Fruit fly (Drosophila melanogaster) whole organism, embryonic: Measurements from ENCODE around the gene Sec10.

Source experiments
- Adf1 ChIP-seq: fragments of 200-800 bp; sonication (Bioruptor generic); IDR thresholded peaks from 2 replicates; pipeline ENCODE4 v1.3.6; 2022; ENCODE audit warnings: missing biosample characterization, missing genetic modification characterization
- B-H1 ChIP-seq: fragments of 200-800 bp; sonication (Bioruptor generic); IDR thresholded peaks from 3 replicates; pipeline ENCODE4 v1.3.6; 2022; ENCODE audit warnings: missing biosample characterization, missing genetic modification characterization
- Bgb ChIP-seq: fragments of 200-800 bp; sonication (Bioruptor generic); IDR thresholded peaks from 2 replicates; pipeline ENCODE4 v1.3.6; 2022; ENCODE audit warnings: missing biosample characterization, missing genetic modification characterization; ENCODE audit not compliant: partially characterized antibody
- BtbVII ChIP-seq: fragments of 200-800 bp; sonication (Bioruptor generic); optimal IDR thresholded peaks from 3 replicates; lab custom pipeline; 2017; ENCODE audit warnings: missing biosample characterization, mild to moderate bottlenecking, missing genetic modification characterization
- CG10366 ChIP-seq: fragments of 200-800 bp; sonication (Bioruptor generic); IDR thresholded peaks from 2 replicates; pipeline ENCODE4 v1.3.6; 2022; ENCODE audit warnings: missing biosample characterization, missing genetic modification characterization
- CG12659 ChIP-seq: fragments of 200-800 bp; sonication (Bioruptor generic); optimal IDR thresholded peaks from 3 replicates; lab custom pipeline; 2017; ENCODE audit warnings: mild to moderate bottlenecking, missing biosample characterization, missing genetic modification reagents, missing genetic modification characterization
- CG12744 ChIP-seq: fragments of 200-800 bp; sonication (Bioruptor generic); optimal IDR thresholded peaks from 2 replicates; lab custom pipeline; 2016; ENCODE audit warnings: missing biosample characterization, missing genetic modification characterization
- CG12942 ChIP-seq: fragments of 200-800 bp; sonication (Bioruptor generic); optimal IDR thresholded peaks from 3 replicates; lab custom pipeline; 2016; ENCODE audit warnings: missing biosample characterization, missing genetic modification characterization
- CG15073 ChIP-seq: fragments of 200-800 bp; sonication (Bioruptor generic); optimal IDR thresholded peaks from 2 replicates; lab custom pipeline; 2016; ENCODE audit warnings: missing biosample characterization, missing genetic modification characterization
- CG1603 ChIP-seq: fragments of 200-800 bp; sonication (Bioruptor generic); optimal IDR thresholded peaks from 2 replicates; lab custom pipeline; 2019; ENCODE audit warnings: missing biosample characterization, mild to moderate bottlenecking, missing genetic modification characterization, moderate library complexity
- CG17359 ChIP-seq: fragments of 200-800 bp; sonication (Bioruptor generic); optimal IDR thresholded peaks from 3 replicates; lab custom pipeline; 2018; ENCODE audit warnings: missing biosample characterization, mild to moderate bottlenecking, missing genetic modification characterization, moderate library complexity
- CG2199 ChIP-seq: fragments of 200-800 bp; sonication (Bioruptor generic); IDR thresholded peaks from 3 replicates; pipeline ENCODE4 v1.3.6; 2022; ENCODE audit warnings: missing biosample characterization, missing genetic modification characterization
- CG2889 ChIP-seq: fragments of 200-800 bp; sonication (Bioruptor generic); IDR thresholded peaks from 3 replicates; pipeline ENCODE4 v1.3.6; 2022; ENCODE audit warnings: missing biosample characterization, missing genetic modification characterization
- CG31224 ChIP-seq: fragments of 200-800 bp; sonication (Bioruptor generic); IDR thresholded peaks from 2 replicates; pipeline ENCODE4 v1.3.6; 2022; ENCODE audit warnings: missing biosample characterization, missing genetic modification characterization
- CG4328 ChIP-seq: fragments of 200-800 bp; sonication (Bioruptor generic); optimal IDR thresholded peaks from 3 replicates; lab custom pipeline; 2017; ENCODE audit warnings: missing biosample characterization, missing genetic modification reagents, missing genetic modification characterization
- CG4707 ChIP-seq: fragments of 200-800 bp; sonication (Bioruptor generic); optimal IDR thresholded peaks from 2 replicates; lab custom pipeline; 2018; ENCODE audit warnings: missing biosample characterization, mild to moderate bottlenecking, missing genetic modification characterization, moderate library complexity
- CG6272 ChIP-seq: fragments of 200-800 bp; sonication (Bioruptor generic); IDR thresholded peaks from 2 replicates; pipeline ENCODE4 v1.3.6; 2022; ENCODE audit warnings: missing biosample characterization, missing genetic modification characterization
- CG7963 ChIP-seq: fragments of 200-800 bp; sonication (Bioruptor generic); IDR thresholded peaks from 3 replicates; pipeline ENCODE4 v1.3.6; 2022; ENCODE audit warnings: missing biosample characterization, missing genetic modification characterization; ENCODE audit not compliant: partially characterized antibody
- CG8388 ChIP-seq: fragments of 200-800 bp; sonication (Bioruptor generic); optimal IDR thresholded peaks from 2 replicates; lab custom pipeline; 2019; ENCODE audit warnings: missing biosample characterization, mild to moderate bottlenecking, missing genetic modification characterization, moderate library complexity
- CG9797 ChIP-seq: fragments of 200-800 bp; sonication (Bioruptor generic); optimal IDR thresholded peaks from 3 replicates; lab custom pipeline; 2018; ENCODE audit warnings: missing biosample characterization, mild to moderate bottlenecking, missing genetic modification characterization
- D ChIP-seq, 2 experiments: fragments of 200-800 bp in 1 of 2; fragments of >200 bp in 1 of 2; sonication (Bioruptor generic) in 1 of 2; optimal IDR thresholded peaks; 2 replicates in 1 of 2; 3 replicates in 1 of 2; lab custom pipeline; 2017; ENCODE audit warnings: mild to moderate bottlenecking in 1 of 2, missing biosample characterization in 1 of 2, missing genetic modification characterization in 1 of 2, missing genetic modification reagents in 1 of 2
- Eip74EF ChIP-seq, 2 experiments: fragments of 200-800 bp in 1 of 2; fragments of >200 bp in 1 of 2; sonication (Bioruptor generic) in 1 of 2; optimal IDR thresholded peaks; 2 replicates each; lab custom pipeline; 2017 to 2019; ENCODE audit warnings: missing biosample characterization in 2 of 2, missing genetic modification characterization in 2 of 2, mild to moderate bottlenecking in 1 of 2, moderate library complexity in 1 of 2
- HmgD ChIP-seq: fragments of 200-800 bp; sonication (Bioruptor generic); optimal IDR thresholded peaks from 3 replicates; lab custom pipeline; 2016; ENCODE audit warnings: missing biosample characterization, missing genetic modification characterization
- Hr3 ChIP-seq: fragments of 200-800 bp; sonication (Bioruptor generic); optimal IDR thresholded peaks from 3 replicates; lab custom pipeline; 2016; ENCODE audit warnings: missing biosample characterization, missing genetic modification characterization
- Hr78 ChIP-seq, 2 experiments: fragments of 200-800 bp in 1 of 2; fragments of >200 bp in 1 of 2; sonication (Bioruptor generic) in 1 of 2; optimal IDR thresholded peaks; 2 replicates each; lab custom pipeline; 2017 to 2019; ENCODE audit warnings: missing biosample characterization in 2 of 2, missing genetic modification characterization in 2 of 2, mild to moderate bottlenecking in 1 of 2, moderate library complexity in 1 of 2
- Jarid2 ChIP-seq: fragments of 200-800 bp; sonication (Bioruptor generic); optimal IDR thresholded peaks from 3 replicates; lab custom pipeline; 2017; ENCODE audit warnings: mild to moderate bottlenecking, missing biosample characterization, missing genetic modification reagents, missing genetic modification characterization
- Lpt ChIP-seq: fragments of >200 bp; optimal IDR thresholded peaks from 2 replicates; lab custom pipeline; 2018; ENCODE audit warnings: missing biosample characterization, missing genetic modification characterization
- MESR4 ChIP-seq: fragments of 200-800 bp; sonication (Bioruptor generic); optimal IDR thresholded peaks from 2 replicates; lab custom pipeline; 2018; ENCODE audit warnings: missing biosample characterization, mild to moderate bottlenecking, missing genetic modification characterization, moderate library complexity
- NFAT ChIP-seq: fragments of 200-800 bp; sonication (Bioruptor generic); IDR thresholded peaks from 2 replicates; pipeline ENCODE4 v1.3.6; 2022; ENCODE audit warnings: missing biosample characterization, missing genetic modification characterization
- Nf-YB ChIP-seq: fragments of 200-800 bp; sonication (Bioruptor generic); optimal IDR thresholded peaks from 3 replicates; lab custom pipeline; 2019; ENCODE audit warnings: missing biosample characterization, mild to moderate bottlenecking, missing genetic modification characterization, moderate library complexity
- YL-1 ChIP-seq: fragments of 200-800 bp; sonication (Bioruptor generic); optimal IDR thresholded peaks from 3 replicates; lab custom pipeline; 2017; ENCODE audit warnings: missing biosample characterization, mild to moderate bottlenecking, missing genetic modification characterization
- ap ChIP-seq: fragments of 200-800 bp; sonication (Bioruptor generic); IDR thresholded peaks from 2 replicates; pipeline ENCODE4 v1.3.6; 2022; ENCODE audit warnings: missing biosample characterization, missing genetic modification characterization
- ara ChIP-seq: fragments of 200-800 bp; sonication (Bioruptor generic); IDR thresholded peaks from 2 replicates; pipeline ENCODE4 v1.3.6; 2022; ENCODE audit warnings: missing biosample characterization, missing genetic modification characterization
- az2 ChIP-seq: fragments of 200-800 bp; sonication (Bioruptor generic); optimal IDR thresholded peaks from 3 replicates; lab custom pipeline; 2016; ENCODE audit warnings: missing biosample characterization, missing genetic modification characterization
- btn ChIP-seq: fragments of 200-800 bp; sonication (Bioruptor generic); optimal IDR thresholded peaks from 2 replicates; lab custom pipeline; 2016; ENCODE audit warnings: missing biosample characterization, missing genetic modification characterization
- dimm ChIP-seq: fragments of 200-800 bp; sonication (Bioruptor generic); IDR thresholded peaks from 2 replicates; pipeline ENCODE4 v1.3.6; 2022; ENCODE audit warnings: missing biosample characterization, missing genetic modification characterization
- ewg ChIP-seq: fragments of 200-800 bp; sonication (Bioruptor generic); optimal IDR thresholded peaks from 3 replicates; lab custom pipeline; 2017; ENCODE audit warnings: mild to moderate bottlenecking, missing biosample characterization, missing genetic modification reagents, missing genetic modification characterization
- fd102C ChIP-seq: fragments of 200-800 bp; sonication (Bioruptor generic); optimal IDR thresholded peaks from 2 replicates; lab custom pipeline; 2018; ENCODE audit warnings: missing biosample characterization, mild to moderate bottlenecking, missing genetic modification characterization, moderate library complexity
- fru ChIP-seq: fragments of >200 bp; optimal IDR thresholded peaks from 2 replicates; lab custom pipeline; 2017
- ftz-f1 ChIP-seq: fragments of 200-800 bp; sonication (Bioruptor generic); optimal IDR thresholded peaks from 2 replicates; lab custom pipeline; 2016; ENCODE audit warnings: missing biosample characterization, missing genetic modification characterization
- ken ChIP-seq: fragments of 200-800 bp; sonication (Bioruptor generic); IDR thresholded peaks from 3 replicates; pipeline ENCODE4 v1.3.6; 2022; ENCODE audit warnings: missing biosample characterization, missing genetic modification characterization
- mld ChIP-seq: fragments of 200-800 bp; sonication (Bioruptor generic); IDR thresholded peaks from 3 replicates; pipeline ENCODE4 v1.3.6; 2022; ENCODE audit warnings: missing biosample characterization, missing genetic modification characterization; ENCODE audit not compliant: partially characterized antibody
- pb ChIP-seq: fragments of 200-800 bp; sonication (Bioruptor generic); optimal IDR thresholded peaks from 3 replicates; lab custom pipeline; 2016; ENCODE audit warnings: missing biosample characterization, missing genetic modification characterization
- prd ChIP-seq, 3 experiments: fragments of >200 bp in 2 of 3; fragments of 200-800 bp in 1 of 3; sonication (Bioruptor generic) in 1 of 3; optimal IDR thresholded peaks in 2 of 3; IDR thresholded peaks in 1 of 3; 2 replicates in 2 of 3; 3 replicates in 1 of 3; pipeline versions ENCODE4 v1.3.6 to Lab custom; 2017 to 2022; ENCODE audit warnings: missing biosample characterization in 1 of 3, missing genetic modification characterization in 1 of 3
- pum ChIP-seq: fragments of 200-800 bp; sonication (Bioruptor generic); optimal IDR thresholded peaks from 2 replicates; lab custom pipeline; 2016; ENCODE audit warnings: missing biosample characterization, missing genetic modification characterization
- slbo ChIP-seq: fragments of 200-800 bp; sonication (Bioruptor generic); IDR thresholded peaks from 2 replicates; pipeline ENCODE4 v1.3.6; 2022; ENCODE audit warnings: missing biosample characterization, missing genetic modification characterization
- sob ChIP-seq: fragments of 200-800 bp; sonication (Bioruptor generic); IDR thresholded peaks from 2 replicates; pipeline ENCODE4 v1.3.6; 2022; ENCODE audit warnings: missing biosample characterization, missing genetic modification characterization
- unpg ChIP-seq: fragments of 200-800 bp; sonication (Bioruptor generic); optimal IDR thresholded peaks from 3 replicates; lab custom pipeline; 2018; ENCODE audit warnings: missing biosample characterization, mild to moderate bottlenecking, missing genetic modification characterization, moderate library complexity
- wek ChIP-seq: fragments of 200-800 bp; sonication (Bioruptor generic); optimal IDR thresholded peaks from 3 replicates; lab custom pipeline; 2018; ENCODE audit warnings: missing biosample characterization, mild to moderate bottlenecking, missing genetic modification characterization, moderate library complexity

Gene Sec10

dm6 chr3R:24108902-24109389 is 25.7 kb upstream of the Sec10 start, which contains the start of the genes eIF4EHP and CG18428 (continued):
- TF ChIP-seq HmgD (peak; percentile 71), fru (no peak), CG4707 (GFP tag; lab: Kevin White, UChicago) (peak; percentile 97), CG12659 (GFP tag; lab: Kevin White, UChicago) (peak; percentile 100), ftz-f1 (GFP tag; lab: Kevin White, UChicago) (peak; percentile 48), CG9797 (GFP tag; lab: Kevin White, UChicago) (peak; percentile 54), CG8388 (peak; percentile 98), NFAT (GFP tag; lab: Robert Waterston, UW) (peak; percentile 98), pb (peak; percentile 76), B-H1 (GFP tag; lab: Robert Waterston, UW) (no peak; the same call in 2 of the 3 replicates), CG7963 (no peak), unpg (peak; percentile 99), az2 (GFP tag; lab: Kevin White, UChicago) (peak; percentile 98), CG12744 (GFP tag; lab: Kevin White, UChicago) (peak; percentile 84), CG2199 (GFP tag; lab: Robert Waterston, UW) (no peak), wek (GFP tag; lab: Kevin White, UChicago) (peak; percentile 80), Hr78 (GFP tag; optimal IDR thresholded peaks at IDR 0.05; lab: Kevin White, UChicago) (peak in 1 of 2 experiments; percentile 96), Nf-YB (GFP tag; lab: Kevin White, UChicago) (peak; percentile 92), mld (no peak), ara (GFP tag; lab: Robert Waterston, UW) (0 out of 2 replicates have a peak, but pooled peaks have one; percentile 98), CG12942 (GFP tag; lab: Kevin White, UChicago) (peak; percentile 99), CG1603 (tag; lab: Kevin White, UChicago) (peak; percentile 62), CG2889 (GFP tag; lab: Robert Waterston, UW) (peak; percentile 98; the same call in 2 of the 3 replicates), fd102C (peak; percentile 91), CG31224 (GFP tag; lab: Robert Waterston, UW) (no peak), Hr3 (peak; percentile 100), slbo (GFP tag; lab: Robert Waterston, UW) (no peak), BtbVII (peak; percentile 99), ap (GFP tag; lab: Robert Waterston, UW) (no peak; the same call in 1 of the 2 replicates), CG6272 (GFP tag; lab: Robert Waterston, UW) (peak; percentile 98), CG15073 (GFP tag; lab: Kevin White, UChicago) (peak; percentile 86), D (optimal IDR thresholded peaks at IDR 0.05; lab: Kevin White, UChicago) (no peak), D (GFP tag; optimal IDR thresholded peaks at IDR 0.05; lab: Kevin White, UChicago) (peak; percentile 99), CG10366 (GFP tag; lab: Robert Waterston, UW) (no peak), Jarid2 (GFP tag; lab: Kevin White, UChicago) (peak; percentile 91), btn (peak; percentile 62), ewg (GFP tag; lab: Kevin White, UChicago) (peak; percentile 96), CG17359 (peak; percentile 99), Adf1 (GFP tag; lab: Robert Waterston, UW) (no peak), Bgb (GFP tag; lab: Robert Waterston, UW) (no peak), dimm (no peak), pum (GFP tag; lab: Kevin White, UChicago) (peak; percentile 85), ken (GFP tag; lab: Robert Waterston, UW) (0 out of 3 replicates have a peak, but pooled peaks have one; percentile 97), YL-1 (GFP tag; lab: Kevin White, UChicago) (peak; percentile 99), prd (optimal IDR thresholded peaks at IDR 0.05; lab: Kevin White, UChicago) (no peak), prd (GFP tag; IDR thresholded peaks at IDR 0.05; lab: Robert Waterston, UW) (no peak), sob (GFP tag; lab: Robert Waterston, UW) (no peak), MESR4 (peak; percentile 64), Eip74EF (GFP tag; optimal IDR thresholded peaks at IDR 0.05; lab: Kevin White, UChicago) (peak in 1 of 2 experiments; percentile 99), CG4328 (peak; percentile 99), Lpt (GFP tag; lab: Kevin White, UChicago) (no peak)
